Worm (Caenorhabditis elegans) whole organism, mixed stage, embryonic: ENCODE data around the gene lips-1.

Source experiments
- M03D4.4 ChIP-seq: sonication (generic microtip); optimal IDR thresholded peaks from 2 replicates; lab custom pipeline; 2017; ENCODE audit warnings: mild to moderate bottlenecking, missing genetic modification characterization, missing compliant biosample characterization
- bed-3 ChIP-seq: fragments of 200-800 bp; sonication (Bioruptor generic); optimal IDR thresholded peaks from 3 replicates; lab custom pipeline; 2018; ENCODE audit warnings: mild to moderate bottlenecking, missing genetic modification characterization, moderate library complexity, missing compliant biosample characterization
- blmp-1 ChIP-seq: fragments of 150-350 bp; optimal IDR thresholded peaks from 2 replicates; lab custom pipeline; 2014; ENCODE audit warnings: missing biosample characterization, missing genetic modification characterization
- ceh-43 ChIP-seq: fragments of 200-800 bp; sonication (Bioruptor generic); optimal IDR thresholded peaks from 2 replicates; lab custom pipeline; 2018; ENCODE audit warnings: mild to moderate bottlenecking, missing genetic modification characterization, moderate library complexity, missing compliant biosample characterization
- ceh-83 ChIP-seq: fragments of 200-800 bp; sonication (Bioruptor generic); optimal IDR thresholded peaks from 2 replicates; lab custom pipeline; 2018; ENCODE audit warnings: mild to moderate bottlenecking, missing genetic modification characterization, missing compliant biosample characterization
- lin-13 ChIP-seq: fragments of 150-350 bp; optimal IDR thresholded peaks from 2 replicates; lab custom pipeline; 2014; ENCODE audit warnings: missing biosample characterization, missing genetic modification characterization
- lsy-2 ChIP-seq: fragments of 150-350 bp; optimal IDR thresholded peaks from 2 replicates; lab custom pipeline; 2014; ENCODE audit warnings: missing biosample characterization, missing genetic modification characterization
- mep-1 ChIP-seq: fragments of 150-350 bp; optimal IDR thresholded peaks from 2 replicates; lab custom pipeline; 2017; ENCODE audit warnings: missing biosample characterization, missing genetic modification reagents, missing genetic modification characterization, inconsistent platforms
- nhr-237 ChIP-seq: fragments of 150-350 bp; optimal IDR thresholded peaks from 2 replicates; lab custom pipeline; 2014; ENCODE audit warnings: missing biosample characterization, missing genetic modification characterization
- nhr-76 ChIP-seq: sonication (generic microtip); optimal IDR thresholded peaks from 2 replicates; lab custom pipeline; 2017; ENCODE audit warnings: missing biosample characterization, missing genetic modification characterization
- pha-4 ChIP-seq: fragments of 150-350 bp; optimal IDR thresholded peaks from 2 replicates; lab custom pipeline; 2018; ENCODE audit warnings: missing biosample characterization, missing genetic modification reagents, missing genetic modification characterization
- unc-39 ChIP-seq: fragments of 150-350 bp; optimal IDR thresholded peaks from 2 replicates; lab custom pipeline; 2014; ENCODE audit warnings: missing biosample characterization, missing genetic modification characterization
- unc-62 ChIP-seq: fragments of 150-350 bp; optimal IDR thresholded peaks from 2 replicates; lab custom pipeline; 2014; ENCODE audit warnings: missing biosample characterization, missing genetic modification reagents, missing genetic modification characterization
- ztf-11 ChIP-seq: fragments of 150-350 bp; optimal IDR thresholded peaks from 2 replicates; lab custom pipeline; 2014; ENCODE audit warnings: missing biosample characterization, missing genetic modification characterization

DNA sequence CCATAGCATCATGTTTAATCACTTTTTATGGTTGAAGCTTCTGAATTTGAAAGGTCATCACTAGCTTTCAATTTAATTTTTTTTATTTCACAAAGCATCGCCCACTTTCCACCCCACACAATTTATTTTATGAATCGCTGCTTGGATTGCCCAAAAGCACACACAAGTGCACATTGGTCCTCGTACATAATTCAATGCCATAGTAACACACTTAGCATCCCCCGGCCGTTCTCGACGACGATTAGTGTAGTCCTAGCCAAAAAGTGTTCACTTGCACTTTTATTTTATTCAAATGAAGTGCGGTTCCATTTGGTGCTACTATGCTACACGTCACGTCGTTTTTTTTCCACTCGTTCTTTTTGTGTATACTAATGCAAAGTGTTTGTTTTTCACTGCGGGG is 13.5 kb upstream of the lips-1 start:
- TF ChIP-seq unc-62 (GFP tag; lab: Kevin White, UChicago) = no peak
- TF ChIP-seq nhr-76 (tag; lab: Kevin White, UChicago) = no peak
- no peak for TF ChIP-seq nhr-237
- no peak for TF ChIP-seq bed-3 (GFP tag; lab: Kevin White, UChicago)
- TF ChIP-seq pha-4 (tag; lab: Kevin White, UChicago) = no peak
- TF ChIP-seq ztf-11 = no peak
- no peak for TF ChIP-seq blmp-1 (tag; lab: Kevin White, UChicago)
- no peak for TF ChIP-seq lsy-2
- no peak for TF ChIP-seq lin-13 (tag; lab: Kevin White, UChicago)
- no peak for TF ChIP-seq ceh-83 (GFP tag; lab: Kevin White, UChicago)
- no peak for TF ChIP-seq M03D4.4 (tag; lab: Kevin White, UChicago)
- no peak for TF ChIP-seq mep-1 (tag; lab: Kevin White, UChicago)
- TF ChIP-seq unc-39 (tag; lab: Kevin White, UChicago) = no peak
- TF ChIP-seq ceh-43 = no peak
